Fruit fly (Drosophila melanogaster) Kc167 (cell line): Measurements from ENCODE around the gene CG31088.

ENCODE experiments used
- Myc ChIP-seq: fragments of >200 bp; optimal IDR thresholded peaks from 2 replicates; lab custom pipeline; 2017; ENCODE audit warnings: missing external identifiers
- Sin3A ChIP-seq: fragments of >200 bp; optimal IDR thresholded peaks from 2 replicates; lab custom pipeline; 2018; ENCODE audit warnings: missing external identifiers
- insv ChIP-seq: fragments of >200 bp; optimal IDR thresholded peaks from 3 replicates; lab custom pipeline; 2018; ENCODE audit warnings: missing external identifiers

DNA sequence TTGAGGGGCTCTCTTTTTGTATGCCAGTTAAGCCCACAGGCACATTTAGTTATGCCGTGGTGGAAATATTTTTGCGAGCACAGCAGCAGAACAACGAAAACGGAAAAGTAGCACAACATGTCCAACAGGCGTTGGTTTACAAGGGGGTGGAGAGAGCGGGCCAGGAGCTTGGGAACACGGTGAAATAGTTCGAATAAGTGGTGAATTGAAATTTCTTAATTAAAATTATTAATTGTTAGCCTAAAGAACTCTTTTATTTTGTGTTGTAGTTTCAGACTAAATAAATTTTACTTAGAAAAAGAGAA lies 30.6 kb downstream of the CG31088 start:
- TF ChIP-seq insv (lab: Kevin White, UChicago) (no peak), Sin3A (lab: Kevin White, UChicago) (no peak), Myc (lab: Kevin White, UChicago) (no peak)
